Worm (Caenorhabditis elegans) whole organism, late embryonic: Measurements from ENCODE around the gene ppt-1.

Experiments
- C38D4.7 ChIP-seq: fragments of 200-800 bp; sonication (Bioruptor generic); optimal IDR thresholded peaks from 2 replicates; lab custom pipeline; 2018; ENCODE audit warnings: mild to moderate bottlenecking, missing genetic modification characterization, moderate library complexity, missing compliant biosample characterization
- F13H6.1 ChIP-seq: sonication (generic microtip); optimal IDR thresholded peaks from 2 replicates; lab custom pipeline; 2016; ENCODE audit warnings: missing genetic modification characterization, missing compliant biosample characterization
- ahr-1 ChIP-seq: sonication (generic microtip); optimal IDR thresholded peaks from 2 replicates; lab custom pipeline; 2016; ENCODE audit warnings: missing genetic modification characterization, missing compliant biosample characterization
- ceh-18 ChIP-seq: sonication (generic microtip); optimal IDR thresholded peaks from 2 replicates; lab custom pipeline; 2016; ENCODE audit warnings: missing genetic modification characterization, missing compliant biosample characterization
- ceh-19 ChIP-seq: fragments of 200-800 bp; sonication (Bioruptor generic); optimal IDR thresholded peaks from 2 replicates; lab custom pipeline; 2018; ENCODE audit warnings: mild to moderate bottlenecking, missing genetic modification characterization, missing compliant biosample characterization
- ceh-2 ChIP-seq: sonication (generic microtip); optimal IDR thresholded peaks from 2 replicates; lab custom pipeline; 2016; ENCODE audit warnings: missing genotype, missing genetic modification characterization, missing compliant biosample characterization
- ceh-22 ChIP-seq: sonication (generic microtip); optimal IDR thresholded peaks from 2 replicates; lab custom pipeline; 2017; ENCODE audit warnings: missing biosample characterization, missing genetic modification characterization
- ceh-24 ChIP-seq: sonication (generic microtip); optimal IDR thresholded peaks from 2 replicates; lab custom pipeline; 2016; ENCODE audit warnings: mild to moderate bottlenecking, missing genetic modification characterization, missing compliant biosample characterization
- ceh-30 ChIP-seq: fragments of 150-350 bp; optimal IDR thresholded peaks from 2 replicates; lab custom pipeline; 2014; ENCODE audit warnings: missing biosample characterization, missing genetic modification characterization
- ceh-45 ChIP-seq: fragments of 200-800 bp; sonication (Bioruptor generic); IDR thresholded peaks from 2 replicates; pipeline ENCODE4 v1.3.6; 2022; ENCODE audit warnings: missing genetic modification reagents, missing genetic modification characterization, missing compliant biosample characterization
- ceh-48 ChIP-seq: sonication (generic microtip); optimal IDR thresholded peaks from 2 replicates; lab custom pipeline; 2016; ENCODE audit warnings: missing genetic modification characterization, inconsistent platforms, missing compliant biosample characterization
- ceh-6 ChIP-seq: fragments of 200-800 bp; sonication (Bioruptor generic); optimal IDR thresholded peaks from 2 replicates; lab custom pipeline; 2018; ENCODE audit warnings: mild to moderate bottlenecking, missing genetic modification characterization, missing compliant biosample characterization
- ceh-9 ChIP-seq: sonication (generic microtip); optimal IDR thresholded peaks from 2 replicates; lab custom pipeline; 2016; ENCODE audit warnings: mild to moderate bottlenecking, missing genetic modification characterization, inconsistent platforms, missing compliant biosample characterization
- che-1 ChIP-seq: sonication (generic microtip); optimal IDR thresholded peaks from 2 replicates; lab custom pipeline; 2016; ENCODE audit warnings: mild to moderate bottlenecking, missing genetic modification characterization, missing compliant biosample characterization
- dmd-4 ChIP-seq: sonication (generic microtip); optimal IDR thresholded peaks from 2 replicates; lab custom pipeline; 2016; ENCODE audit warnings: borderline replicate concordance, missing genetic modification characterization, missing compliant biosample characterization
- dve-1 ChIP-seq: sonication (generic microtip); optimal IDR thresholded peaks from 2 replicates; lab custom pipeline; 2017; ENCODE audit warnings: antibody characterized with exemption, mild to moderate bottlenecking, missing genetic modification characterization, missing compliant biosample characterization
- ets-4 ChIP-seq: sonication (generic microtip); optimal IDR thresholded peaks from 2 replicates; lab custom pipeline; 2016; ENCODE audit warnings: missing genetic modification characterization, missing compliant biosample characterization
- eyg-1 ChIP-seq: sonication (generic microtip); optimal IDR thresholded peaks from 2 replicates; lab custom pipeline; 2016; ENCODE audit warnings: missing genotype, missing genetic modification characterization, missing compliant biosample characterization
- fkh-6 ChIP-seq: sonication (generic microtip); optimal IDR thresholded peaks from 2 replicates; lab custom pipeline; 2016; ENCODE audit warnings: missing genetic modification characterization, missing compliant biosample characterization
- gmeb-2 ChIP-seq: sonication (generic microtip); optimal IDR thresholded peaks from 2 replicates; lab custom pipeline; 2016; ENCODE audit warnings: missing genetic modification characterization, inconsistent platforms, missing compliant biosample characterization
- hlh-30 ChIP-seq: sonication (generic microtip); optimal IDR thresholded peaks from 2 replicates; lab custom pipeline; 2017; ENCODE audit warnings: antibody characterized with exemption, missing genetic modification characterization, missing compliant biosample characterization; ENCODE audit not compliant: insufficient read depth
- hlh-8 ChIP-seq: sonication (generic microtip); optimal IDR thresholded peaks from 2 replicates; lab custom pipeline; 2016; ENCODE audit warnings: missing genotype, missing genetic modification characterization, missing compliant biosample characterization
- nfya-1 ChIP-seq: sonication (generic microtip); optimal IDR thresholded peaks from 2 replicates; lab custom pipeline; 2017; ENCODE audit warnings: missing genetic modification characterization, mild to moderate bottlenecking, missing compliant biosample characterization, antibody characterized with exemption, moderate library complexity
- nhr-11 ChIP-seq: fragments of 150-350 bp; optimal IDR thresholded peaks from 2 replicates; lab custom pipeline; 2014; ENCODE audit warnings: missing biosample characterization, missing genetic modification characterization
- odd-2 ChIP-seq: sonication (generic microtip); optimal IDR thresholded peaks from 2 replicates; lab custom pipeline; 2017; ENCODE audit warnings: antibody characterized with exemption, mild to moderate bottlenecking, missing genetic modification characterization, missing compliant biosample characterization
- pag-3 ChIP-seq: sonication (generic microtip); optimal IDR thresholded peaks from 2 replicates; lab custom pipeline; 2016; ENCODE audit warnings: missing compliant biosample characterization, missing genetic modification characterization, borderline replicate concordance
- pha-4 ChIP-seq: fragments of 150-350 bp; optimal IDR thresholded peaks from 2 replicates; lab custom pipeline; 2018; ENCODE audit warnings: missing biosample characterization, missing genetic modification reagents, missing genetic modification characterization
- pqm-1 ChIP-seq: sonication (generic microtip); optimal IDR thresholded peaks from 2 replicates; lab custom pipeline; 2016; ENCODE audit warnings: missing genetic modification characterization, missing compliant biosample characterization
- pros-1 ChIP-seq: fragments of 150-350 bp; optimal IDR thresholded peaks from 2 replicates; lab custom pipeline; 2014; ENCODE audit warnings: missing biosample characterization, missing genetic modification reagents, missing genetic modification characterization
- ref-2 ChIP-seq: sonication (generic microtip); optimal IDR thresholded peaks from 2 replicates; lab custom pipeline; 2016; ENCODE audit warnings: missing genetic modification characterization, missing compliant biosample characterization
- rnt-1 ChIP-seq: sonication (generic microtip); optimal IDR thresholded peaks from 2 replicates; lab custom pipeline; 2016; ENCODE audit warnings: missing genetic modification characterization, missing compliant biosample characterization
- sdc-2 ChIP-seq: sonication (generic microtip); optimal IDR thresholded peaks from 2 replicates; lab custom pipeline; 2016; ENCODE audit warnings: missing genotype, missing genetic modification characterization, missing compliant biosample characterization
- sox-2 ChIP-seq: fragments of 200-800 bp; sonication (Bioruptor generic); IDR thresholded peaks from 2 replicates; pipeline ENCODE4 v1.3.6; 2022; ENCODE audit warnings: missing genetic modification reagents, missing genetic modification characterization, missing compliant biosample characterization
- sox-4 ChIP-seq: sonication (generic microtip); optimal IDR thresholded peaks from 2 replicates; lab custom pipeline; 2017; ENCODE audit warnings: mild to moderate bottlenecking, missing genetic modification characterization, inconsistent platforms, missing compliant biosample characterization
- tbx-2 ChIP-seq: sonication (generic microtip); optimal IDR thresholded peaks from 2 replicates; lab custom pipeline; 2016; ENCODE audit warnings: missing genetic modification characterization, missing compliant biosample characterization
- tbx-7 ChIP-seq: sonication (generic microtip); optimal IDR thresholded peaks from 2 replicates; lab custom pipeline; 2016; ENCODE audit warnings: missing genotype, missing genetic modification characterization, missing compliant biosample characterization
- ttx-3 ChIP-seq: sonication (generic microtip); optimal IDR thresholded peaks from 2 replicates; lab custom pipeline; 2016; ENCODE audit warnings: missing genetic modification reagents, missing genetic modification characterization, missing compliant biosample characterization
- unc-42 ChIP-seq: sonication (generic microtip); optimal IDR thresholded peaks from 2 replicates; lab custom pipeline; 2016; ENCODE audit warnings: missing genotype, missing genetic modification characterization, missing compliant biosample characterization
- unc-55 ChIP-seq: sonication (generic microtip); optimal IDR thresholded peaks from 2 replicates; lab custom pipeline; 2017; ENCODE audit warnings: missing biosample characterization, missing genetic modification reagents, missing genetic modification characterization
- zip-5 ChIP-seq: sonication (generic microtip); optimal IDR thresholded peaks from 2 replicates; lab custom pipeline; 2016; ENCODE audit warnings: missing genetic modification characterization, missing compliant biosample characterization

The ppt-1 gene

DNA sequence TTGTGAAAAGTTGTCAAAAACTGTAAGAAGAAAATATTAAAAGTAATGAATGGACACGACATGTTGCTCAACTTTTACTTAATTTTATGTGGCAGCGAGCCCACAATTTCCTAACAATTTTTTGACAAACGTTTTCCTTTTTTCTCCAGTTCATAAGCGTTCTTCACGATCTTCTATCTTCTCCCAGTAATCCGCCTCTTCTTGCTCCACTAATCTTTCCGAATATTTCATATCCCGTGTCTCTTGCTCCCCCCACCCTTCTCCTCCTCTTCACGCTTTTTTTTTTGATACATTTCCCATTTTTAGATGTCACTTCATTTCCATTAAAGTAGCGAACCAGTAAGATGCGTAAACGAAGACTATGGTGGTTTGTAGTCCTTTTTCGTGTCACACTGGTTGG, 6.8 kb upstream of the ppt-1 start, which contains the start of gene scd-2:
Gene scd-2, plus strand, starts transcription at position 301 of the 400 bp plus-strand sequence.
- TF ChIP-seq ceh-45 (GFP tag; lab: Robert Waterston, UW): no peak
- TF ChIP-seq sdc-2: no peak
- TF ChIP-seq dmd-4: no peak
- no peak for TF ChIP-seq tbx-2
- no peak for TF ChIP-seq ceh-48 (tag; lab: Kevin White, UChicago)
- no peak for TF ChIP-seq sox-4 (tag; lab: Kevin White, UChicago)
- TF ChIP-seq dve-1: no peak
- no peak for TF ChIP-seq ceh-2
- no peak for TF ChIP-seq unc-42 (tag; lab: Kevin White, UChicago)
- no peak for TF ChIP-seq ceh-19 (GFP tag; lab: Kevin White, UChicago)
- TF ChIP-seq F13H6.1 (tag; lab: Kevin White, UChicago): no peak
- no peak for TF ChIP-seq C38D4.7 (GFP tag; lab: Kevin White, UChicago)
- TF ChIP-seq ttx-3 (tag; lab: Kevin White, UChicago): no peak
- no peak for TF ChIP-seq nhr-11
- TF ChIP-seq ceh-22 (tag; lab: Kevin White, UChicago): no peak
- TF ChIP-seq sox-2 (GFP tag; lab: Robert Waterston, UW): no peak
- no peak for TF ChIP-seq ceh-18
- TF ChIP-seq eyg-1 (tag; lab: Kevin White, UChicago): no peak
- TF ChIP-seq unc-55 (GFP tag; lab: Kevin White, UChicago): no peak
- no peak for TF ChIP-seq fkh-6
- TF ChIP-seq, all 69 proteins: peak for 0

DNA sequence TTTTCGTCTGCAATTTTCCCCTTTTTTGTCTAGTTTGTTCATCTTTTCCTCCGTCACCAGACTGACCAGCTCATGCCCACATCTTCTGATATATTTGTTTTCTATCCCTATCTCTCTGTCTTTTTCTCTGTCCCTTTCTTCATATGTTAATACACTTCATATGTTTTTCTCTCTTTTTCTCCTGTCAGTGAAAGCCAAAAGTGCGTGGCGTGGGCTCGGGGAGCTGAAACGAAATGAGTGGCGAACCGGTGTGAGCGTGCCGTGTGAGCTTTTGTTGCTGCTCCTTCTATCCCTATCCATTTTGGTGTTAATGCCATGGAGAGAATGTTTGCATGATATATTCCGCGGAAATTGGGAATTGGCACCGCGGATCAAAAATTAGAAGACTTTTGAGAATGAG, 5.7 kb upstream of the ppt-1 start:
- TF ChIP-seq dmd-4 (no peak), hlh-30 (no peak), unc-42 (tag; lab: Kevin White, UChicago) (no peak), ttx-3 (tag; lab: Kevin White, UChicago) (no peak), unc-55 (GFP tag; lab: Kevin White, UChicago) (no peak), pag-3 (no peak), ceh-9 (no peak), ets-4 (no peak), nfya-1 (no peak), che-1 (tag; lab: Kevin White, UChicago) (no peak), ceh-48 (tag; lab: Kevin White, UChicago) (no peak), ceh-6 (GFP tag; lab: Kevin White, UChicago) (no peak), zip-5 (tag; lab: Kevin White, UChicago) (no peak), rnt-1 (tag; lab: Kevin White, UChicago) (no peak), pros-1 (tag; lab: Kevin White, UChicago) (no peak), ceh-30 (no peak), odd-2 (tag; lab: Kevin White, UChicago) (no peak), pqm-1 (tag; lab: Kevin White, UChicago) (no peak), gmeb-2 (tag; lab: Kevin White, UChicago) (no peak)

DNA sequence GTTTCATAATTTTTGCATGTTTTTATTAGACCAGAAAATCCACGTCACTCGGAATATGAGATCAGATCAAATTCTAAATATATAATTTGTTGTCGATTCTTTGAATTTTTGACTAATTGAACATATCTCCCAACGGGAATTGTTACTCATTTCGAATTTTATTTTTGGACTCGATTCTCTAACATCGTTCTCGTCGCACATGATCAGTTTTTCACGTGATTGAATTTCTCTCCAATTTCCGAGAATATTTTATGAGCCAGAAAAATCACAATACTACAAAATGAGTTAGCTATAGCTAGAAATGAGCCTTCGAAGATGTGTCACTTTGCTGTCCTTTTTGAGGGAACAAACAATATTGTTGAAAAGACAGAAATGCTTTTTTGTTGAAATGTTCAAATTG, 4.6 kb upstream of the ppt-1 start:
- no peak for TF ChIP-seq sox-4 (tag; lab: Kevin White, UChicago)
- no peak for TF ChIP-seq pha-4 (tag; lab: Kevin White, UChicago)
- TF ChIP-seq tbx-7 (tag; lab: Kevin White, UChicago): no peak

DNA sequence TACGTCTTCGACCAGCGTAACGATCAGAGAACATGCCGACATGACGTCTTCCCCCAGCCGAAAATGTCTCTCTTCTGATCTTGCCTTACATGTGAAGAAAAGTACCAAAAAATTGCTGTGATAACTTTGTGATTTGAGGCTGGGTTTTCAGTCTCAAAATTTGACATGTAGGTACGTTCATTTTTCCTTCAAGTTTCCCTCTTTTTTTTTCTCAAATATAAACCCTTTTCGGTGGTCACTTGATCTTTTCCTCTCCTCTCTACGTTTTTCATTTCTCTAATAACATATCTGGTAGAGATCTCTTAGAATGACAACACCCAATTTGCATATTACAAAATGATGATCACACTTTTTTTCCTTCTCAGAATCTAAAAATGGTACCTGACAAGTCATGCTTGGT, 4.2 kb downstream of the ppt-1 start, which contains the start of gene nhr-37:
Gene nhr-37, plus strand, starts transcription at position 301 of the 400 bp plus-strand sequence.
- TF ChIP-seq ahr-1 (tag; lab: Kevin White, UChicago) (no peak), gmeb-2 (tag; lab: Kevin White, UChicago) (no peak), odd-2 (tag; lab: Kevin White, UChicago) (no peak), ceh-24 (tag; lab: Kevin White, UChicago) (no peak), sox-4 (tag; lab: Kevin White, UChicago) (no peak), rnt-1 (tag; lab: Kevin White, UChicago) (no peak), sdc-2 (no peak), ref-2 (no peak), hlh-8 (tag; lab: Kevin White, UChicago) (no peak)
